Fruit fly (Drosophila melanogaster) whole organism, embryonic: Measurements from ENCODE around the gene sals.

Experiments used
- ATbp ChIP-seq: fragments of 200-800 bp; sonication (Bioruptor generic); optimal IDR thresholded peaks from 2 replicates; lab custom pipeline; 2017; ENCODE audit warnings: missing biosample characterization, mild to moderate bottlenecking, missing genetic modification characterization, missing genetic modification reagents
- Atf6 ChIP-seq: fragments of 200-800 bp; sonication (Bioruptor generic); IDR thresholded peaks from 2 replicates; pipeline ENCODE4 v1.3.6; 2022; ENCODE audit warnings: missing biosample characterization, missing genetic modification characterization
- Bteb2 ChIP-seq: fragments of 200-800 bp; sonication (Bioruptor generic); optimal IDR thresholded peaks from 2 replicates; lab custom pipeline; 2016; ENCODE audit warnings: missing biosample characterization, missing genetic modification characterization
- CG10431 ChIP-seq: fragments of 200-800 bp; sonication (Bioruptor generic); optimal IDR thresholded peaks from 3 replicates; lab custom pipeline; 2018; ENCODE audit warnings: missing biosample characterization, mild to moderate bottlenecking, missing genetic modification characterization
- CG11085 ChIP-seq: fragments of 200-800 bp; sonication (Bioruptor generic); IDR thresholded peaks from 2 replicates; pipeline ENCODE4 v1.3.6; 2022; ENCODE audit warnings: missing biosample characterization, missing genetic modification characterization
- CG11398 ChIP-seq: fragments of 200-800 bp; sonication (Bioruptor generic); optimal IDR thresholded peaks from 2 replicates; lab custom pipeline; 2016; ENCODE audit warnings: missing biosample characterization, missing genetic modification characterization
- CG11504 ChIP-seq: fragments of 200-800 bp; sonication (Bioruptor generic); optimal IDR thresholded peaks from 3 replicates; lab custom pipeline; 2019; ENCODE audit warnings: missing biosample characterization, mild to moderate bottlenecking, missing genetic modification characterization, moderate library complexity
- CG13296 ChIP-seq: fragments of 200-800 bp; sonication (Bioruptor generic); optimal IDR thresholded peaks from 3 replicates; lab custom pipeline; 2018; ENCODE audit warnings: missing biosample characterization, mild to moderate bottlenecking, missing genetic modification characterization
- CG17385 ChIP-seq: fragments of 200-800 bp; sonication (Bioruptor generic); optimal IDR thresholded peaks from 3 replicates; lab custom pipeline; 2018; ENCODE audit warnings: missing biosample characterization, mild to moderate bottlenecking, missing genetic modification characterization
- CG1792 ChIP-seq: fragments of 200-800 bp; sonication (Bioruptor generic); optimal IDR thresholded peaks from 2 replicates; lab custom pipeline; 2016; ENCODE audit warnings: missing biosample characterization, missing genetic modification characterization
- CG18262 ChIP-seq: fragments of 200-800 bp; optimal IDR thresholded peaks from 3 replicates; lab custom pipeline; 2019; ENCODE audit warnings: missing biosample characterization, mild to moderate bottlenecking, missing genetic modification characterization, moderate library complexity
- CG30431 ChIP-seq: fragments of 200-800 bp; sonication (Bioruptor generic); optimal IDR thresholded peaks from 2 replicates; lab custom pipeline; 2017; ENCODE audit warnings: missing biosample characterization, missing genetic modification characterization
- CG4282 ChIP-seq: fragments of 200-800 bp; sonication (Bioruptor generic); optimal IDR thresholded peaks from 2 replicates; lab custom pipeline; 2016; ENCODE audit warnings: missing biosample characterization, missing genetic modification characterization
- CG5245 ChIP-seq: fragments of 200-800 bp; sonication (Bioruptor generic); optimal IDR thresholded peaks from 3 replicates; lab custom pipeline; 2016; ENCODE audit warnings: missing biosample characterization, missing genetic modification characterization
- CG6254 ChIP-seq: fragments of 200-800 bp; sonication (Bioruptor generic); optimal IDR thresholded peaks from 3 replicates; lab custom pipeline; 2017; ENCODE audit warnings: mild to moderate bottlenecking, missing biosample characterization, missing genetic modification reagents, missing genetic modification characterization
- CG6689 ChIP-seq: fragments of 200-800 bp; sonication (Bioruptor generic); IDR thresholded peaks from 2 replicates; pipeline ENCODE4 v1.3.6; 2022; ENCODE audit warnings: missing biosample characterization, missing genetic modification characterization
- CG7556 ChIP-seq: fragments of 200-800 bp; sonication (Bioruptor generic); optimal IDR thresholded peaks from 2 replicates; lab custom pipeline; 2017; ENCODE audit warnings: missing biosample characterization, mild to moderate bottlenecking, missing genetic modification characterization
- CG8944 ChIP-seq: fragments of 200-800 bp; sonication (Bioruptor generic); optimal IDR thresholded peaks from 3 replicates; lab custom pipeline; 2016; ENCODE audit warnings: missing biosample characterization, missing genetic modification characterization
- CG9727 ChIP-seq: fragments of 200-800 bp; sonication (Bioruptor generic); optimal IDR thresholded peaks from 3 replicates; lab custom pipeline; 2017; ENCODE audit warnings: missing biosample characterization, mild to moderate bottlenecking, missing genetic modification characterization
- CkIIα-i1 ChIP-seq: fragments of 200-800 bp; sonication (Bioruptor generic); IDR thresholded peaks from 2 replicates; pipeline ENCODE4 v1.3.6; 2022; ENCODE audit warnings: missing biosample characterization, missing genetic modification characterization
- Elba2 ChIP-seq: fragments of 200-800 bp; sonication (Bioruptor generic); optimal IDR thresholded peaks from 3 replicates; lab custom pipeline; 2016; ENCODE audit warnings: missing biosample characterization, missing genetic modification characterization
- Fer1 ChIP-seq: fragments of 200-800 bp; sonication (Bioruptor generic); optimal IDR thresholded peaks from 2 replicates; lab custom pipeline; 2017; ENCODE audit warnings: missing biosample characterization, mild to moderate bottlenecking, missing genetic modification characterization
- GATAe ChIP-seq: fragments of 200-800 bp; sonication (Bioruptor generic); conservative IDR thresholded peaks from 2 replicates; pipeline ENCODE4 v1.3.6; 2022; ENCODE audit warnings: missing biosample characterization, missing genetic modification characterization
- Hr3 ChIP-seq: fragments of 200-800 bp; sonication (Bioruptor generic); optimal IDR thresholded peaks from 3 replicates; lab custom pipeline; 2016; ENCODE audit warnings: missing biosample characterization, missing genetic modification characterization
- Hr51 ChIP-seq, 2 experiments: fragments of 200-800 bp; sonication (Bioruptor generic); optimal IDR thresholded peaks; 2 replicates in 1 of 2; 3 replicates in 1 of 2; lab custom pipeline; 2016 to 2018; ENCODE audit warnings: missing biosample characterization in 2 of 2, missing genetic modification characterization in 2 of 2, mild to moderate bottlenecking in 1 of 2, moderate library complexity in 1 of 2
- Stat92E ChIP-seq, 3 experiments: fragments of >200 bp in 2 of 3; fragments of 200-800 bp in 1 of 3; sonication (Bioruptor generic) in 1 of 3; optimal IDR thresholded peaks; 2 replicates each; lab custom pipeline; 2017 to 2019; ENCODE audit warnings: missing biosample characterization in 3 of 3, missing genetic modification characterization in 3 of 3, mild to moderate bottlenecking in 1 of 3, moderate library complexity in 1 of 3
- Usf ChIP-seq: fragments of 200-800 bp; sonication (Bioruptor generic); optimal IDR thresholded peaks from 2 replicates; lab custom pipeline; 2017; ENCODE audit warnings: missing genotype, missing biosample characterization, missing genetic modification characterization
- YL-1 ChIP-seq: fragments of 200-800 bp; sonication (Bioruptor generic); optimal IDR thresholded peaks from 3 replicates; lab custom pipeline; 2017; ENCODE audit warnings: missing biosample characterization, mild to moderate bottlenecking, missing genetic modification characterization
- bcd ChIP-seq: fragments of 200-800 bp; sonication (Bioruptor generic); optimal IDR thresholded peaks from 2 replicates; lab custom pipeline; 2017; ENCODE audit warnings: missing biosample characterization, mild to moderate bottlenecking, missing genetic modification characterization
- br ChIP-seq: fragments of >200 bp; optimal IDR thresholded peaks from 2 replicates; lab custom pipeline; 2017
- bsh ChIP-seq, 2 experiments: fragments of 200-800 bp; sonication (Bioruptor generic); optimal IDR thresholded peaks; 2 replicates each; lab custom pipeline; 2017 to 2018; ENCODE audit warnings: mild to moderate bottlenecking in 2 of 2, missing biosample characterization in 2 of 2, missing genetic modification characterization in 2 of 2, moderate library complexity in 1 of 2
- chinmo ChIP-seq: fragments of 200-800 bp; sonication (Bioruptor generic); IDR thresholded peaks from 4 replicates; pipeline ENCODE4 v1.3.6; 2022; ENCODE audit warnings: missing biosample characterization, missing genetic modification characterization; ENCODE audit not compliant: partially characterized antibody
- disco-r ChIP-seq: fragments of 200-800 bp; sonication (Bioruptor generic); optimal IDR thresholded peaks from 2 replicates; lab custom pipeline; 2016; ENCODE audit warnings: missing biosample characterization, missing genetic modification characterization
- dysf ChIP-seq: fragments of 200-800 bp; sonication (Bioruptor generic); IDR thresholded peaks from 3 replicates; pipeline ENCODE4 v1.3.6; 2022; ENCODE audit warnings: missing biosample characterization, missing genetic modification characterization
- gcm2 ChIP-seq: fragments of 200-800 bp; sonication (Bioruptor generic); optimal IDR thresholded peaks from 2 replicates; lab custom pipeline; 2016; ENCODE audit warnings: missing biosample characterization, missing genetic modification characterization
- gem ChIP-seq: fragments of 200-800 bp; sonication (Bioruptor generic); optimal IDR thresholded peaks from 2 replicates; lab custom pipeline; 2019; ENCODE audit warnings: missing biosample characterization, mild to moderate bottlenecking, missing genetic modification characterization, moderate library complexity
- gro ChIP-seq: fragments of 200-800 bp; sonication (Bioruptor generic); optimal IDR thresholded peaks from 2 replicates; lab custom pipeline; 2016; ENCODE audit warnings: missing biosample characterization, missing genetic modification characterization
- kay ChIP-seq: fragments of 200-800 bp; sonication (Bioruptor generic); optimal IDR thresholded peaks from 2 replicates; lab custom pipeline; 2016; ENCODE audit warnings: missing biosample characterization, missing genetic modification characterization
- maf-S ChIP-seq: fragments of 200-800 bp; sonication (Bioruptor generic); optimal IDR thresholded peaks from 2 replicates; lab custom pipeline; 2016; ENCODE audit warnings: missing biosample characterization, missing genetic modification characterization
- org-1 ChIP-seq: fragments of 200-800 bp; sonication (Bioruptor generic); optimal IDR thresholded peaks from 2 replicates; lab custom pipeline; 2017; ENCODE audit warnings: missing biosample characterization, missing genetic modification characterization
- otp ChIP-seq: fragments of 200-800 bp; sonication (Bioruptor generic); IDR thresholded peaks from 3 replicates; pipeline ENCODE4, ENCODE4 v1.3.6; 2022; ENCODE audit warnings: missing biosample characterization, missing genetic modification characterization
- ranshi ChIP-seq: fragments of 200-800 bp; sonication (Bioruptor generic); IDR thresholded peaks from 2 replicates; pipeline ENCODE4 v1.3.6; 2022; ENCODE audit warnings: missing biosample characterization, missing genetic modification characterization
- sc ChIP-seq, 3 experiments: fragments of >200 bp in 2 of 3; fragments of 200-800 bp in 1 of 3; sonication (Bioruptor generic) in 1 of 3; optimal IDR thresholded peaks; 2 replicates in 2 of 3; 3 replicates in 1 of 3; lab custom pipeline; 2017; ENCODE audit warnings: mild to moderate bottlenecking in 1 of 3, missing biosample characterization in 1 of 3, missing genetic modification characterization in 1 of 3, missing genetic modification reagents in 1 of 3
- scrt ChIP-seq: fragments of 200-800 bp; sonication (Bioruptor generic); optimal IDR thresholded peaks from 2 replicates; lab custom pipeline; 2018; ENCODE audit warnings: missing biosample characterization, mild to moderate bottlenecking, missing genetic modification characterization, moderate library complexity
- slou ChIP-seq: fragments of 200-800 bp; sonication (Bioruptor generic); optimal IDR thresholded peaks from 3 replicates; lab custom pipeline; 2016; ENCODE audit warnings: missing biosample characterization, missing genetic modification characterization
- so ChIP-seq: fragments of 200-800 bp; sonication (Bioruptor generic); IDR thresholded peaks from 3 replicates; pipeline ENCODE4 v1.3.6; 2022; ENCODE audit warnings: missing biosample characterization, missing genetic modification characterization
- sob ChIP-seq: fragments of 200-800 bp; sonication (Bioruptor generic); IDR thresholded peaks from 2 replicates; pipeline ENCODE4 v1.3.6; 2022; ENCODE audit warnings: missing biosample characterization, missing genetic modification characterization
- sr ChIP-seq: fragments of 200-800 bp; sonication (Bioruptor generic); IDR thresholded peaks from 3 replicates; pipeline ENCODE4 v1.3.6; 2022; ENCODE audit warnings: missing biosample characterization, missing genetic modification characterization
- ttk ChIP-seq: fragments of 200-800 bp; sonication (Bioruptor generic); IDR thresholded peaks from 2 replicates; pipeline ENCODE4 v2.1.2; 2022; ENCODE audit warnings: missing biosample characterization, missing genetic modification characterization
- vfl ChIP-seq: fragments of 200-800 bp; sonication (Bioruptor generic); optimal IDR thresholded peaks from 2 replicates; lab custom pipeline; 2016; ENCODE audit warnings: missing biosample characterization, missing genetic modification characterization
- zfh1 ChIP-seq: fragments of 200-800 bp; sonication (Bioruptor generic); IDR thresholded peaks from 3 replicates; pipeline ENCODE4 v1.3.6; 2022; ENCODE audit warnings: missing biosample characterization, missing genetic modification characterization

sals gene

DNA sequence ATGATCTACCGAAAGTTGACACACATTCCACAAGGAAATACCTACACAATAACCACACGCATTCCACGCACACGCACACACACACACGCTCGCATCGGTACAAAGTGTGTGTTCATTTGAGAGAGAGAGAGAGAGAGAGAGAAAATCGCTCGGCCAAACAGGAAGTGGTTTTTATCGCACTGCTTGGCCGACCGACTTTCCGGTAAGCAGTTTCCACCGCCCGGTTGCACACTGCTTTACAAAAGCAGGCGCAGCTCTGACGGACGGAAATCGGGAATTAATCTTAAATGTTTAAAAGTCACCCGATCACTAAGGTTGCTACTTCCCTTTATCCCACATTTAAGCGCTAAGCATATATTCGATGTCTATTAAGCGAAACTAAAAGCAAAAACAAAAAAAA lies 58.8 kb downstream of the sals start (continued):
- TF ChIP-seq bsh (GFP tag; optimal IDR thresholded peaks at IDR 0.05; lab: Kevin White, UChicago) (no peak), GATAe (GFP tag; lab: Robert Waterston, UW) (no peak), CG17385 (peak; percentile 67), ranshi (GFP tag; lab: Robert Waterston, UW) (0 out of 2 replicates have a peak, but pooled peaks have one; percentile 61), CG10431 (peak; percentile 72), vfl (GFP tag; lab: Kevin White, UChicago) (no peak), CG13296 (GFP tag; lab: Kevin White, UChicago) (no peak), CG11398 (GFP tag; lab: Kevin White, UChicago) (peak; percentile 60), YL-1 (peak; percentile 36), slou (peak; percentile 36), maf-S (peak; percentile 12), gcm2 (GFP tag; lab: Kevin White, UChicago) (no peak), ATbp (GFP tag; lab: Kevin White, UChicago) (peak; percentile 71), Atf6 (no peak), Hr3 (GFP tag; lab: Kevin White, UChicago) (peak; percentile 25), CG30431 (GFP tag; lab: Kevin White, UChicago) (peak; percentile 86), gem (tag; lab: Kevin White, UChicago) (peak; percentile 48), sr (GFP tag; lab: Robert Waterston, UW) (no peak; the same call in 2 of the 3 replicates), bcd (GFP tag; lab: Kevin White, UChicago) (peak; percentile 80), CG5245 (GFP tag; lab: Kevin White, UChicago) (peak; percentile 47), CG6254 (peak; percentile 74), chinmo (GFP tag; lab: Robert Waterston, UW) (no peak), CG18262 (tag; lab: Kevin White, UChicago) (no peak), CG8944 (GFP tag; lab: Kevin White, UChicago) (peak; percentile 19), CG11504 (tag; lab: Kevin White, UChicago) (no peak), CG1792 (GFP tag; lab: Kevin White, UChicago) (no peak), otp (GFP tag; lab: Robert Waterston, UW) (peak; percentile 79), sc (optimal IDR thresholded peaks at IDR 0.05; lab: Kevin White, UChicago) (no peak), sc (GFP tag; optimal IDR thresholded peaks at IDR 0.05; lab: Kevin White, UChicago) (peak; percentile 74), sob (GFP tag; lab: Robert Waterston, UW) (no peak; the same call in 1 of the 2 replicates), br (lab: Kevin White, UChicago) (no peak), scrt (no peak), CG11085 (GFP tag; lab: Robert Waterston, UW) (0 out of 2 replicates have a peak, but pooled peaks have one; percentile 47), CG7556 (GFP tag; lab: Kevin White, UChicago) (no peak), Stat92E (GFP tag; optimal IDR thresholded peaks at IDR 0.05; lab: Kevin White, UChicago) (no peak), ttk (GFP tag; lab: Robert Waterston, UW) (peak; percentile 65), Fer1 (GFP tag; lab: Kevin White, UChicago) (no peak), gro (GFP tag; lab: Kevin White, UChicago) (no peak), org-1 (GFP tag; lab: Kevin White, UChicago) (peak; percentile 33), CG6689 (GFP tag; lab: Robert Waterston, UW) (peak; percentile 45; the same call in 1 of the 2 replicates), CkIIα-i1 (no peak), CG9727 (GFP tag; lab: Kevin White, UChicago) (peak; percentile 85), dysf (GFP tag; lab: Robert Waterston, UW) (peak; percentile 40; the same call in 2 of the 3 replicates), Usf (peak; percentile 42), Elba2 (GFP tag; lab: Kevin White, UChicago) (peak; percentile 62), CG4282 (no peak), zfh1 (GFP tag; lab: Robert Waterston, UW) (peak; percentile 92), so (GFP tag; lab: Robert Waterston, UW) (no peak; the same call in 2 of the 3 replicates), disco-r (peak; percentile 41), Hr51 (GFP tag; optimal IDR thresholded peaks at IDR 0.05; lab: Kevin White, UChicago) (peak in 1 of 2 experiments; percentile 33), kay (GFP tag; lab: Kevin White, UChicago) (no peak), Bteb2 (GFP tag; lab: Kevin White, UChicago) (no peak)
